Worm (Caenorhabditis elegans) whole organism, L4 larva: ENCODE results near the gene R12B2.3.

Experiments used
- F10B5.3 ChIP-seq: sonication (generic microtip); optimal IDR thresholded peaks from 2 replicates; lab custom pipeline; 2016; ENCODE audit warnings: mild to moderate bottlenecking, missing genetic modification characterization, missing compliant biosample characterization
- F26F4.8 ChIP-seq: fragments of 200-800 bp; sonication (Bioruptor generic); conservative IDR thresholded peaks from 2 replicates; pipeline ENCODE4 v1.3.6; 2022; ENCODE audit warnings: missing genetic modification characterization, missing compliant biosample characterization
- T20F7.1 ChIP-seq: fragments of 200-800 bp; sonication (Bioruptor generic); optimal IDR thresholded peaks from 2 replicates; lab custom pipeline; 2018; ENCODE audit warnings: mild to moderate bottlenecking, missing genetic modification characterization, missing compliant biosample characterization
- ZK546.5 ChIP-seq, 2 experiments: sonication (generic microtip); optimal IDR thresholded peaks; 2 replicates each; lab custom pipeline; 2017; ENCODE audit warnings: missing biosample characterization in 2 of 2, missing genetic modification characterization in 2 of 2
- ama-1 ChIP-seq: fragments of 150-350 bp; optimal IDR thresholded peaks from 2 replicates; lab custom pipeline; 2014; ENCODE audit warnings: inconsistent platforms, mixed read lengths
- daf-16 ChIP-seq, 3 experiments: sonication (generic microtip); optimal IDR thresholded peaks; 2 replicates each; lab custom pipeline; 2016 to 2017; ENCODE audit warnings: missing genetic modification characterization in 3 of 3, missing genetic modification reagents in 3 of 3, mild to moderate bottlenecking in 2 of 3, missing compliant biosample characterization in 2 of 3, missing biosample characterization in 1 of 3, moderate library complexity in 1 of 3
- daf-19 ChIP-seq: fragments of 200-800 bp; sonication (Bioruptor generic); conservative IDR thresholded peaks from 2 replicates; pipeline ENCODE4 v1.3.6; 2022; ENCODE audit warnings: missing genetic modification characterization, missing compliant biosample characterization
- dmd-6 ChIP-seq: fragments of 200-800 bp; sonication (Bioruptor generic); IDR thresholded peaks from 2 replicates; pipeline ENCODE4 v1.3.6; 2022; ENCODE audit warnings: missing genetic modification reagents, missing genetic modification characterization, missing compliant biosample characterization
- dpl-1 ChIP-seq: fragments of 150-350 bp; optimal IDR thresholded peaks from 2 replicates; lab custom pipeline; 2014; ENCODE audit warnings: missing biosample characterization, missing genetic modification reagents, missing genetic modification characterization
- dve-1 ChIP-seq: sonication (generic microtip); optimal IDR thresholded peaks from 2 replicates; lab custom pipeline; 2017; ENCODE audit warnings: antibody characterized with exemption, mild to moderate bottlenecking, missing genetic modification characterization, missing compliant biosample characterization; ENCODE audit not compliant: insufficient read depth
- hif-1 ChIP-seq, 2 experiments: sonication (generic microtip); optimal IDR thresholded peaks; 2 replicates each; lab custom pipeline; 2016 to 2017; ENCODE audit warnings: missing compliant biosample characterization in 2 of 2, missing genetic modification characterization in 2 of 2, missing genetic modification reagents in 2 of 2, missing genotype in 2 of 2, mild to moderate bottlenecking in 1 of 2
- hlh-11 ChIP-seq: fragments of 200-800 bp; sonication (Bioruptor generic); optimal IDR thresholded peaks from 2 replicates; lab custom pipeline; 2018; ENCODE audit warnings: mild to moderate bottlenecking, missing genetic modification characterization, missing compliant biosample characterization
- hlh-30 ChIP-seq: sonication (generic microtip); optimal IDR thresholded peaks from 2 replicates; lab custom pipeline; 2017; ENCODE audit warnings: antibody characterized with exemption, mild to moderate bottlenecking, missing genetic modification characterization, missing compliant biosample characterization; ENCODE audit not compliant: insufficient read depth
- lim-7 ChIP-seq: fragments of 200-800 bp; sonication (Bioruptor generic); IDR thresholded peaks from 2 replicates; pipeline ENCODE4 v1.3.6; 2022; ENCODE audit warnings: missing genetic modification characterization, missing compliant biosample characterization
- lin-1 ChIP-seq: fragments of 200-800 bp; sonication (Bioruptor generic); IDR thresholded peaks from 2 replicates; pipeline ENCODE4 v1.3.6; 2022; ENCODE audit warnings: missing genetic modification reagents, missing genetic modification characterization, missing compliant biosample characterization
- lin-13 ChIP-seq: fragments of 150-350 bp; optimal IDR thresholded peaks from 2 replicates; lab custom pipeline; 2014; ENCODE audit warnings: missing biosample characterization, missing genetic modification reagents, missing genetic modification characterization
- lin-15B ChIP-seq: fragments of 150-350 bp; sonication (generic microtip); optimal IDR thresholded peaks from 3 replicates; lab custom pipeline; 2014; ENCODE audit warnings: missing biosample characterization, missing genetic modification characterization
- lin-39 ChIP-seq: fragments of 150-350 bp; optimal IDR thresholded peaks from 2 replicates; lab custom pipeline; 2014; ENCODE audit warnings: missing biosample characterization, missing genetic modification reagents, missing genetic modification characterization
- lsy-2 ChIP-seq, 2 experiments: fragments of 150-350 bp in 1 of 2; sonication (generic microtip) in 1 of 2; optimal IDR thresholded peaks; 2 replicates each; lab custom pipeline; 2014 to 2017; ENCODE audit warnings: missing biosample characterization in 2 of 2, missing genetic modification characterization in 2 of 2
- madf-9 ChIP-seq: fragments of 200-800 bp; sonication (Bioruptor generic); conservative IDR thresholded peaks from 2 replicates; pipeline ENCODE4 v1.3.6; 2022; ENCODE audit warnings: missing genetic modification reagents, missing genetic modification characterization, missing compliant biosample characterization
- mdl-1 ChIP-seq, 2 experiments: fragments of 150-350 bp in 1 of 2; sonication (generic microtip) in 1 of 2; optimal IDR thresholded peaks; 2 replicates each; lab custom pipeline; 2014 to 2017; ENCODE audit warnings: missing biosample characterization in 2 of 2, missing genetic modification characterization in 2 of 2
- mep-1 ChIP-seq: fragments of 150-350 bp; sonication (generic microtip); optimal IDR thresholded peaks from 3 replicates; lab custom pipeline; 2014; ENCODE audit warnings: missing biosample characterization, missing genetic modification characterization
- mes-2 ChIP-seq: sonication (generic microtip); optimal IDR thresholded peaks from 2 replicates; lab custom pipeline; 2016; ENCODE audit warnings: missing genotype, mild to moderate bottlenecking, missing genetic modification characterization, missing compliant biosample characterization; ENCODE audit not compliant: poor library complexity, severe bottlenecking
- mxl-2 ChIP-seq: fragments of 200-800 bp; sonication (Bioruptor generic); conservative IDR thresholded peaks from 2 replicates; pipeline ENCODE4 v1.3.6; 2022; ENCODE audit warnings: missing genetic modification reagents, missing genetic modification characterization, missing compliant biosample characterization
- nhr-237 ChIP-seq: sonication (generic microtip); optimal IDR thresholded peaks from 2 replicates; lab custom pipeline; 2017; ENCODE audit warnings: missing biosample characterization, missing genetic modification characterization
- nhr-28 ChIP-seq: fragments of 150-350 bp; optimal IDR thresholded peaks from 2 replicates; lab custom pipeline; 2014; ENCODE audit warnings: missing biosample characterization, missing genetic modification characterization
- nhr-48 ChIP-seq: sonication (generic microtip); optimal IDR thresholded peaks from 2 replicates; lab custom pipeline; 2016; ENCODE audit warnings: mild to moderate bottlenecking, missing genetic modification characterization, missing compliant biosample characterization
- nhr-6 ChIP-seq: fragments of 150-350 bp; optimal IDR thresholded peaks from 2 replicates; lab custom pipeline; 2014; ENCODE audit warnings: missing biosample characterization, missing genetic modification characterization
- pha-4 ChIP-seq, 2 experiments: fragments of 150-350 bp in 1 of 2; fragments of 200-800 bp in 1 of 2; sonication (Bioruptor generic) in 1 of 2; IDR thresholded peaks in 1 of 2; optimal IDR thresholded peaks in 1 of 2; 2 replicates each; pipeline versions ENCODE4 v1.3.6 to Lab custom; 2014 to 2022; ENCODE audit warnings: missing genetic modification characterization in 2 of 2, missing genetic modification reagents in 2 of 2, missing biosample characterization in 1 of 2, missing compliant biosample characterization in 1 of 2
- pqm-1 ChIP-seq: sonication (generic microtip); optimal IDR thresholded peaks from 2 replicates; lab custom pipeline; 2017; ENCODE audit warnings: missing biosample characterization, missing genetic modification characterization
- spr-1 ChIP-seq: sonication (generic microtip); optimal IDR thresholded peaks from 2 replicates; lab custom pipeline; 2016; ENCODE audit warnings: mild to moderate bottlenecking, missing genetic modification characterization, missing compliant biosample characterization
- spr-3 ChIP-seq: fragments of 200-800 bp; sonication (Bioruptor generic); optimal IDR thresholded peaks from 2 replicates; lab custom pipeline; 2018; ENCODE audit warnings: mild to moderate bottlenecking, missing genetic modification characterization, missing compliant biosample characterization
- tra-1 ChIP-seq: fragments of 200-800 bp; sonication (Bioruptor generic); IDR thresholded peaks from 2 replicates; pipeline ENCODE4 v1.3.6; 2022; ENCODE audit warnings: missing genetic modification reagents, missing genetic modification characterization, missing compliant biosample characterization
- unc-62 ChIP-seq, 3 experiments: fragments of 150-350 bp in 1 of 3; sonication (generic microtip); optimal IDR thresholded peaks in 2 of 3; peaks in 1 of 3; 1 replicate in 1 of 3; 2 replicates in 2 of 3; lab custom pipeline; 2014 to 2017; ENCODE audit warnings: missing biosample characterization in 3 of 3, missing genetic modification characterization in 3 of 3, missing genetic modification reagents in 3 of 3, missing genotype in 1 of 3
- zip-2 ChIP-seq: fragments of 150-350 bp; optimal IDR thresholded peaks from 2 replicates; lab custom pipeline; 2014; ENCODE audit warnings: missing biosample characterization, missing genetic modification characterization
- ztf-7 ChIP-seq: fragments of 150-350 bp; optimal IDR thresholded peaks from 2 replicates; lab custom pipeline; 2014; ENCODE audit warnings: missing biosample characterization, missing genetic modification characterization

R12B2.3 gene

DNA sequence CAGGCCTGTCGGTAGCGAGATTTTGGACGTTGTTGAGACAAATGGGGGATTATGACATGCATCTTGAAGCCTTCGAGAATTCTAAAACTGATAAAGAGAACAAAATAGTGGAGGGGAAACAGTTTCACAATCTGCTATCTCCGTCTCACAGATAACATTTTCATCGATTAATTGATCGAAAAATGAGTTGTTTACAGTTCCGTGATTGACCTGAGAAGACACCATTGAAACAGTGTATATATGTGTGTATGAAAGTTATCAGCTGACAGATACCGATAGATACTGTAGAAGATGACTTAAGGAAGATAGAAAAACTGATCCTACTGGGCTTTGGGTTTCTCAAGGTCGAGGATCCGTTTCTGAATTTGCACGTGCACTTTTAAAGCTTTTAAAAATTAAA, 33.8 kb downstream of the R12B2.3 start:
- no peak for TF ChIP-seq ama-1 (lab: Kevin White, UChicago)
- no peak for TF ChIP-seq zip-2 (tag; lab: Kevin White, UChicago)
- TF ChIP-seq lin-39 (tag; lab: Kevin White, UChicago) = no peak
- peak; percentile 61 for TF ChIP-seq T20F7.1 (GFP tag; lab: Kevin White, UChicago)
- no peak for TF ChIP-seq mep-1
- no peak for TF ChIP-seq pha-4 (GFP tag; IDR thresholded peaks at IDR 0.05; lab: Robert Waterston, UW)
- no peak for TF ChIP-seq pha-4 (tag; optimal IDR thresholded peaks at IDR 0.05; lab: Kevin White, UChicago)
- TF ChIP-seq ztf-7 (tag; lab: Kevin White, UChicago) = no peak
- no peak for TF ChIP-seq spr-1
- no peak for TF ChIP-seq dpl-1 (GFP tag; lab: Kevin White, UChicago)
- peak; percentile 21 for TF ChIP-seq mes-2 (tag; lab: Kevin White, UChicago)
- TF ChIP-seq dve-1 (tag; lab: Kevin White, UChicago) = peak; percentile 88
- peak in 1 of 2 experiments; percentile 1 for TF ChIP-seq lsy-2 (tag; optimal IDR thresholded peaks at IDR 0.05; lab: Kevin White, UChicago)
- TF ChIP-seq pqm-1 (tag; lab: Kevin White, UChicago) = peak; percentile 51
- TF ChIP-seq spr-3 (GFP tag; lab: Kevin White, UChicago) = no peak
- peak in 1 of 2 experiments; percentile 30 for TF ChIP-seq mdl-1 (tag; optimal IDR thresholded peaks at IDR 0.05; lab: Kevin White, UChicago)
- no peak for TF ChIP-seq lin-13 (GFP tag; lab: Kevin White, UChicago)
- no peak for TF ChIP-seq ZK546.5 (tag; optimal IDR thresholded peaks at IDR 0.05; lab: Kevin White, UChicago)
- TF ChIP-seq tra-1 = no peak
- TF ChIP-seq daf-16 (GFP tag; optimal IDR thresholded peaks at IDR 0.05; lab: Kevin White, UChicago) = peak in 1 of 2 experiments; percentile 53
- TF ChIP-seq daf-16 (tag; optimal IDR thresholded peaks at IDR 0.05; lab: Kevin White, UChicago) = peak; percentile 96
- TF ChIP-seq hif-1 (tag; optimal IDR thresholded peaks at IDR 0.05; lab: Kevin White, UChicago) = no peak
- no peak for TF ChIP-seq F26F4.8 (GFP tag; lab: Robert Waterston, UW)
- peak; percentile 49 for TF ChIP-seq nhr-6 (tag; lab: Kevin White, UChicago)
- peak; percentile 62 for TF ChIP-seq hlh-11 (tag; lab: Kevin White, UChicago)
- no peak for TF ChIP-seq F10B5.3 (tag; lab: Kevin White, UChicago)
- no peak for TF ChIP-seq madf-9 (GFP tag; lab: Robert Waterston, UW)
- TF ChIP-seq daf-19 (GFP tag; lab: Robert Waterston, UW) = 0 out of 2 replicates have a peak, but pooled peaks have one; percentile 42
- no peak for TF ChIP-seq lim-7 (GFP tag; lab: Robert Waterston, UW)
- no peak for TF ChIP-seq nhr-237 (tag; lab: Kevin White, UChicago)
- 0 out of 2 replicates have a peak, but pooled peaks have one; percentile 27 for TF ChIP-seq lin-1
- TF ChIP-seq dmd-6 = peak; percentile 74
- TF ChIP-seq nhr-28 (tag; lab: Kevin White, UChicago) = peak; percentile 60
- TF ChIP-seq hlh-30 (tag; lab: Kevin White, UChicago) = peak; percentile 73
- no peak for TF ChIP-seq lin-15B (tag; lab: Kevin White, UChicago)

DNA sequence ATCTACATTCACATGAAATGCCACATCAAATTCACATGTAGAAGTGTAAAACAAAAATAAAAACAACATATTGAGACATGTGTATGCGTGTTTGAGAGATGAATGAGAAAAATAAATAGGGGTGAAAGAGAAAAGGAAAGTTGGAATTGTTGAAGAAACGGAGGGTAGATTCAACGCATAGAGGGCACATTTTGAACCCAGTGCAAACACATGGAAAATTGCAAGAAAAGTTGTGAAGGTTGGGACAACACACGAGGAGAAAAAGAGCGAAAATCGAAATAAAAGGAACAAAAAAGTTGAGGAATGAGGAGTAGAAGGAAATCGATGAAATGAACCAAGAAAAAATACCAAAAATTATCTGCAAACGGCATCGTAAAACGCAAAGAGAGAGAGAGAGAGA, 34.2 kb downstream of the R12B2.3 start:
- TF ChIP-seq nhr-48 (tag; lab: Kevin White, UChicago) (no peak), daf-16 (GFP tag; optimal IDR thresholded peaks at IDR 0.05; lab: Kevin White, UChicago) (peak in 1 of 2 experiments; percentile 38), daf-16 (tag; optimal IDR thresholded peaks at IDR 0.05; lab: Kevin White, UChicago) (no peak), unc-62 (GFP tag; optimal IDR thresholded peaks at IDR 0.05 in 1 of 2; lab: Kevin White, UChicago) (peak in 1 of 2 experiments; percentile 91), unc-62 (tag; optimal IDR thresholded peaks at IDR 0.05; lab: Kevin White, UChicago) (no peak), mxl-2 (GFP tag; lab: Robert Waterston, UW) (0 out of 2 replicates have a peak, but pooled peaks have one; percentile 0)
